Fruit fly (Drosophila melanogaster): ENCODE results near the gene Dph5.

The Dph5 gene

DNA sequence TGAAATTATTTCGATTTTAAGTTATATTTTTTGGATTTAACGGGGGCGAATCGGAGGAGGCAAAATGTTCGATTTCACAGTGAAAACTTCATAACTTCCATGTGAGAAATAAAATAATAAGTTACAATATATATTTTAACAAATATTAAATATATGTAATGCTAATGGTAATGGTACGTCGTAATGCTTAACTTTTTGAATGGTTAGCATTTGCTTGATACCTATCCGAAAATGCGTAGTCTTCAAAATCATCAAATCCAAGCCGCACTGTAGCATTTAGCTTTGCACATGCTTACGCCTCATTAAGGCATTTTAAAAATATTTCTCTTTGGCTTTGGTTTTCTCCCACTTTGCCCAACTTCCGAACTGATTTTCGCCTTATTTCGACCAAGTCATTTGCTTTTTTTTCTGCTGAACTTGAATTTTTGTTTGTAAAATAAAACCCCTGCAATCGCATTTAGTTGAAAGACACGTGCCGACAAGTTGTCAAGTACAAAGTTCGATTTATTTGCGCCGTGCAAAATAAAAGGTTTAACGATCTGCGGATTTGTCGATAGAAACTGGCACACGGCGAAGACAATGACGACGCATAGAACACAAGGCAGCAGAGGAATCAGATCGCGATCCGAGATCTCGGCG is 40.1 kb downstream of the Dph5 start:
- no peak for TF ChIP-seq rgr (GFP tag; optimal IDR thresholded peaks at IDR 0.05)
- no peak for TF ChIP-seq Hnf4 (GFP tag; optimal IDR thresholded peaks at IDR 0.05)
- TF ChIP-seq Hr83 (GFP tag; optimal IDR thresholded peaks at IDR 0.05; ENCODE audit: poor library complexity, severe bottlenecking), result no peak
- TF ChIP-seq psq (GFP tag; optimal IDR thresholded peaks at IDR 0.05), result no peak
- TF ChIP-seq brk (GFP tag; optimal IDR thresholded peaks at IDR 0.05), result no peak
- TF ChIP-seq ey (GFP tag; optimal IDR thresholded peaks at IDR 0.05), result no peak
- TF ChIP-seq lola (GFP tag; optimal IDR thresholded peaks at IDR 0.05), result no peak
- no peak for TF ChIP-seq Abd-B (GFP tag; optimal IDR thresholded peaks at IDR 0.05)
- no peak for TF ChIP-seq h (GFP tag; optimal IDR thresholded peaks at IDR 0.05)
- no peak for TF ChIP-seq HLH106 (tag; optimal IDR thresholded peaks at IDR 0.05)
- no peak for TF ChIP-seq jim (GFP tag; optimal IDR thresholded peaks at IDR 0.05)
- no peak for TF ChIP-seq Dif (GFP tag; optimal IDR thresholded peaks at IDR 0.05; ENCODE audit: partially characterized antibody)
- no peak for TF ChIP-seq dsf (GFP tag; optimal IDR thresholded peaks at IDR 0.05; ENCODE audit: borderline replicate concordance)
- no peak for TF ChIP-seq Mio (GFP tag; optimal IDR thresholded peaks at IDR 0.05)
- TF ChIP-seq CG32264 (GFP tag; optimal IDR thresholded peaks at IDR 0.05), result no peak

- no peak for TF ChIP-seq pan (optimal IDR thresholded peaks at IDR 0.05)
Measured at dm6 chr3R:22540686-22541085, 42.3 kb downstream of the Dph5 start.

DNA sequence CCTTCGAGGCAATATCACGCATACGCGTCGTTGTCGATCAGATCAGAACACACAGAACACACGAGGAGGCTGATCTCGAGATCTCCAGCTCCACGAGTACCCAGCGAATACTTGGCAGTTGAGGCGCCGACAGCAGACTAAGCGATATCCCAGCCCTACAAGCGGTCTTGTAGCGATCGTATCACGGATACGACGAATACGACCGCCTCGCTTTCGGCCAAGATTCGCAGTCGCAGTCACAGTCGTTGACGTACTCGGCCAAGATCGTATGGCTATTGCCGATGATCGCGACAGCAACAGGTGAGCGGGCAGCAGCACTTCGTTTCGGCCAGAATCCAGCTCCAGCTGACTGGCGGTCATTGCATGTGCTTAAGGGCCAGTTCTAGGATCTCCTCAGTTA is 43.3 kb downstream of the Dph5 start, which contains the start of gene CG5326:
CG5326 (minus strand) TSS at position 158 of the 400 bp plus-strand sequence.
- TF ChIP-seq Dfd (GFP tag; optimal IDR thresholded peaks at IDR 0.05) (no peak), ey (GFP tag; optimal IDR thresholded peaks at IDR 0.05) (no peak), fru (GFP tag; optimal IDR thresholded peaks at IDR 0.05) (no peak), Hnf4 (GFP tag; optimal IDR thresholded peaks at IDR 0.05) (no peak), foxo (GFP tag; optimal IDR thresholded peaks at IDR 0.05) (no peak), Hr83 (GFP tag; optimal IDR thresholded peaks at IDR 0.05; ENCODE audit: poor library complexity, severe bottlenecking) (peak; percentile 4), Vsx2 (GFP tag; optimal IDR thresholded peaks at IDR 0.05; ENCODE audit: partially characterized antibody) (peak; percentile 7), Dif (GFP tag; optimal IDR thresholded peaks at IDR 0.05; ENCODE audit: partially characterized antibody) (no peak)

DNA sequence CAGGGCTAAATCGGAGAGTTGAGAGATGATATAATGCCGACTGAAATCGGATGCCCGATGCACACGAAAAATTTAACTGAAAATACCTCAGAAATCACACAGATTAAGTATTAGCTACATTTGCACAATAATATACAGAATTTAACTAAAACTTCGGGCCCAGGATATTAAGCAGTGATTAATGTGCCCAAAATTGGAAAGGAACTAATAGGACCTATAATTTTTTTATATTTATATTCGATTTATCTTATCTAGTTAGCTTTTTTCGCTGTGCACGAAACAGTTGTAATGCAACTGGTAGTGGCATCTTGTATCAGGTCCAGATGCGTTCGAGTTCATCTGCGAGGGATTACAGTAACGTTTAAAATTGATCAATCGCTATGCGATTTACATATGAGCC is 44.1 kb downstream of the Dph5 start:
- TF ChIP-seq HLH106 (tag; optimal IDR thresholded peaks at IDR 0.05) (no peak), woc (GFP tag; optimal IDR thresholded peaks at IDR 0.05) (no peak), lola (GFP tag; optimal IDR thresholded peaks at IDR 0.05) (no peak), psq (GFP tag; optimal IDR thresholded peaks at IDR 0.05) (no peak), Abd-B (GFP tag; optimal IDR thresholded peaks at IDR 0.05) (no peak), jim (GFP tag; optimal IDR thresholded peaks at IDR 0.05) (no peak), Hr78 (GFP tag; optimal IDR thresholded peaks at IDR 0.05) (no peak), Hr83 (GFP tag; optimal IDR thresholded peaks at IDR 0.05; ENCODE audit: poor library complexity, severe bottlenecking) (no peak), Hnf4 (GFP tag; optimal IDR thresholded peaks at IDR 0.05) (no peak), fru (GFP tag; optimal IDR thresholded peaks at IDR 0.05) (no peak), br (GFP tag; optimal IDR thresholded peaks at IDR 0.05) (no peak), CG32264 (GFP tag; optimal IDR thresholded peaks at IDR 0.05) (no peak), foxo (GFP tag; optimal IDR thresholded peaks at IDR 0.05) (peak in 1 of 2 experiments; percentile 14), Mio (GFP tag; optimal IDR thresholded peaks at IDR 0.05) (no peak), Vsx2 (GFP tag; optimal IDR thresholded peaks at IDR 0.05; ENCODE audit: partially characterized antibody) (no peak), dl (GFP tag; optimal IDR thresholded peaks at IDR 0.05; ENCODE audit: insufficient read depth in 1 of 2, partially characterized antibody in 2 of 2) (no peak), h (GFP tag; optimal IDR thresholded peaks at IDR 0.05) (peak; percentile 13)

DNA sequence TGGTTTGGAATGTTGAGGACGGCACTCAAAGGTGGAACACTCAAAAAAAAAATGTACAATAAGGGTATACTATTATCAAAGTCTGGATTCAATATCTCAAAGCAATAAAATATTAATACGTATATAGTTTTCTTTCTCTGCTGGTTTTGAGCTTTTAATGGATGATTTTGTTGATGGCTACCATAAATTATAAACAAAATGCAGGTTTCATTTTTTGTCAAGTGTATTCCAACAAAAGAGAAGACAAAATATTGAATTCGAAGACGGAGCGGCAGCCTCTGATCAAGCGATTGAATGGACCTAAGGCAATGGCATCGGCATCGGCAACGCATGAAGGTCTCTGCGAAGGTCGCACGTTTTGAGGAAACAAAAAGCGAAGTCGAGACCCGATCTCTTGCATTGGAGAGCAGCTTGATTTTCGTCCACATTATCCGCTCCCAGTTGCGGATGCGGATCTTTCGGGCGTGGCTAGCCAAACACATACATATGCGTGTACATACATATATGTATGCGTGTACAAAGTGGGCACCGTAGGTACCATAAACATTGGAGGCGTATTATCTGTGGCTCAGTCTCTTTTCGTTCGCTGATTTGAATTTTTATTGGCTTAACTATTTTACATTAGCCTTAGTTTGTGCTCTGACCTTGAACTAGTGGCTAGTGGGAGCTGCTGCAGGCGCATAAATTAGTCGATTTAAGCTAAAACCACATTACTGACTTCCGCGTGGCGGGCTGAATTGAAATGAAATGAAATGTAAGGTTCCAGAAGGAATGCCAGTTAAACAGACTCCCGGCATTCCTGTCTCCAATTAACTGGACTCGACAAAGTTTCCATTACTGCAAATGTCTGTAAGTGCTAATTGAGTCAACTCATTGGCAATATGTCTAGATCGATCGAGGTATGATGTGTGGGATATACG is 46.3 kb downstream of the Dph5 start:
- peak; percentile 15 for TF ChIP-seq woc (GFP tag; optimal IDR thresholded peaks at IDR 0.05)
- TF ChIP-seq h (GFP tag; optimal IDR thresholded peaks at IDR 0.05), result peak; percentile 72
- TF ChIP-seq ey (GFP tag; optimal IDR thresholded peaks at IDR 0.05), result peak; percentile 61
- TF ChIP-seq Sp1 (GFP tag; optimal IDR thresholded peaks at IDR 0.05), result peak; percentile 9
- TF ChIP-seq psq (GFP tag; optimal IDR thresholded peaks at IDR 0.05), result peak; percentile 51
- TF ChIP-seq foxo (GFP tag; optimal IDR thresholded peaks at IDR 0.05), result peak in 1 of 2 experiments; percentile 59
- peak; percentile 66 for TF ChIP-seq fru (GFP tag; optimal IDR thresholded peaks at IDR 0.05)
- peak; percentile 41 for TF ChIP-seq Hnf4 (GFP tag; optimal IDR thresholded peaks at IDR 0.05)
- no peak for TF ChIP-seq tai (GFP tag; optimal IDR thresholded peaks at IDR 0.05)
- no peak for TF ChIP-seq CG32264 (GFP tag; optimal IDR thresholded peaks at IDR 0.05)
- no peak for TF ChIP-seq Abd-B (GFP tag; optimal IDR thresholded peaks at IDR 0.05)
- TF ChIP-seq rgr (GFP tag; optimal IDR thresholded peaks at IDR 0.05), result peak; percentile 60
- peak; percentile 5 for TF ChIP-seq sage (GFP tag; optimal IDR thresholded peaks at IDR 0.05)
- peak; percentile 53 for TF ChIP-seq OdsH (GFP tag; optimal IDR thresholded peaks at IDR 0.05)
- no peak for TF ChIP-seq Hr78 (GFP tag; optimal IDR thresholded peaks at IDR 0.05)
- peak; percentile 38 for TF ChIP-seq br (GFP tag; optimal IDR thresholded peaks at IDR 0.05)
- peak; percentile 37 for TF ChIP-seq brk (GFP tag; optimal IDR thresholded peaks at IDR 0.05)
- peak; percentile 31 for TF ChIP-seq HLH106 (tag; optimal IDR thresholded peaks at IDR 0.05)
